Worm (Caenorhabditis elegans): ENCODE measurements around the gene Y54G2A.48.

The Y54G2A.48 gene

ce11 chrIV:2832587-2832986, at the start of gene Y54G2A.48, which contains the start of gene pudl-1:
Gene Y54G2A.48, minus strand, starts transcription at chrIV:2832687.
Gene pudl-1, plus strand, starts transcription at chrIV:2832906.
- TF ChIP-seq med-1 (GFP tag; optimal IDR thresholded peaks at IDR 0.05; ENCODE audit: insufficient read depth) (no peak), flt-1 (GFP tag; IDR thresholded peaks at IDR 0.05) (no peak), klf-2 (GFP tag; conservative IDR thresholded peaks at IDR 0.05) (no peak), ztf-23 (GFP tag; IDR thresholded peaks at IDR 0.05) (no peak), tab-1 (GFP tag; IDR thresholded peaks at IDR 0.05) (no peak)

ce11 chrIV:2864743-2865142, 32.3 kb upstream of the Y54G2A.48 start, which contains the start of gene Y54G2A.16:
Gene Y54G2A.16, minus strand, starts transcription at chrIV:2864843.
- TF ChIP-seq ztf-23 (GFP tag; IDR thresholded peaks at IDR 0.05): no peak

- no peak for TF ChIP-seq cog-1 (tag; optimal IDR thresholded peaks at IDR 0.05)
- TF ChIP-seq ztf-29 (GFP tag; IDR thresholded peaks at IDR 0.05): no peak
- TF ChIP-seq ztf-23 (GFP tag; IDR thresholded peaks at IDR 0.05): no peak
- TF ChIP-seq klf-2 (GFP tag; conservative IDR thresholded peaks at IDR 0.05): no peak
- no peak for TF ChIP-seq ref-1 (GFP tag; conservative IDR thresholded peaks at IDR 0.05)
Observed at ce11 chrIV:2858734-2859133, 26.2 kb upstream of the Y54G2A.48 start.

- TF ChIP-seq tab-1 (GFP tag; IDR thresholded peaks at IDR 0.05): no peak
- no peak for TF ChIP-seq ztf-23 (GFP tag; IDR thresholded peaks at IDR 0.05)
- TF ChIP-seq flt-1 (GFP tag; IDR thresholded peaks at IDR 0.05): no peak
- no peak for TF ChIP-seq T22C8.4 (GFP tag; IDR thresholded peaks at IDR 0.05)
- TF ChIP-seq ztf-29 (GFP tag; IDR thresholded peaks at IDR 0.05): no peak
- no peak for TF ChIP-seq cog-1 (tag; optimal IDR thresholded peaks at IDR 0.05)
- TF ChIP-seq med-1 (GFP tag; optimal IDR thresholded peaks at IDR 0.05; ENCODE audit: insufficient read depth): no peak
- no peak for TF ChIP-seq ref-1 (GFP tag; conservative IDR thresholded peaks at IDR 0.05)
- no peak for TF ChIP-seq klf-2 (GFP tag; conservative IDR thresholded peaks at IDR 0.05)
Observed at ce11 chrIV:2855056-2855752, 22.7 kb upstream of the Y54G2A.48 start.

- no peak for TF ChIP-seq ref-1 (GFP tag; conservative IDR thresholded peaks at IDR 0.05)
- no peak for TF ChIP-seq med-1 (GFP tag; optimal IDR thresholded peaks at IDR 0.05; ENCODE audit: insufficient read depth)
- no peak for TF ChIP-seq flt-1 (GFP tag; IDR thresholded peaks at IDR 0.05)
- TF ChIP-seq ztf-23 (GFP tag; IDR thresholded peaks at IDR 0.05): no peak
- no peak for TF ChIP-seq klf-2 (GFP tag; conservative IDR thresholded peaks at IDR 0.05)
- TF ChIP-seq tab-1 (GFP tag; IDR thresholded peaks at IDR 0.05): no peak
- no peak for TF ChIP-seq T22C8.4 (GFP tag; IDR thresholded peaks at IDR 0.05)
- no peak for TF ChIP-seq ztf-29 (GFP tag; IDR thresholded peaks at IDR 0.05)
- no peak for TF ChIP-seq cog-1 (tag; optimal IDR thresholded peaks at IDR 0.05)
Observed at ce11 chrIV:2854161-2854560, 21.7 kb upstream of the Y54G2A.48 start.

- TF ChIP-seq cog-1 (tag; optimal IDR thresholded peaks at IDR 0.05): no peak
Observed at ce11 chrIV:2853164-2853563, 20.7 kb upstream of the Y54G2A.48 start, which contains the start of gene Y54G2A.49. Gene Y54G2A.49, minus strand, starts transcription at chrIV:2853264.

- TF ChIP-seq ztf-23 (GFP tag; IDR thresholded peaks at IDR 0.05): no peak
- TF ChIP-seq ztf-29 (GFP tag; IDR thresholded peaks at IDR 0.05): no peak
- no peak for TF ChIP-seq med-1 (GFP tag; optimal IDR thresholded peaks at IDR 0.05; ENCODE audit: insufficient read depth)
- no peak for TF ChIP-seq klf-2 (GFP tag; conservative IDR thresholded peaks at IDR 0.05)
- TF ChIP-seq flt-1 (GFP tag; IDR thresholded peaks at IDR 0.05): no peak
- no peak for TF ChIP-seq T22C8.4 (GFP tag; IDR thresholded peaks at IDR 0.05)
- TF ChIP-seq tab-1 (GFP tag; IDR thresholded peaks at IDR 0.05): no peak
- no peak for TF ChIP-seq cog-1 (tag; optimal IDR thresholded peaks at IDR 0.05)
- no peak for TF ChIP-seq ref-1 (GFP tag; conservative IDR thresholded peaks at IDR 0.05)
Observed at ce11 chrIV:2851625-2852024, 19.1 kb upstream of the Y54G2A.48 start.

ce11 chrIV:2850586-2850985, 18.1 kb upstream of the Y54G2A.48 start, which contains the start of gene clec-85:
Gene clec-85, plus strand, starts transcription at chrIV:2850886.
- TF ChIP-seq ztf-29 (GFP tag; IDR thresholded peaks at IDR 0.05): no peak

ce11 chrIV:2849269-2849668, 16.8 kb upstream of the Y54G2A.48 start:
- TF ChIP-seq tab-1 (GFP tag; IDR thresholded peaks at IDR 0.05) (no peak), cog-1 (tag; optimal IDR thresholded peaks at IDR 0.05) (no peak), T22C8.4 (GFP tag; IDR thresholded peaks at IDR 0.05) (no peak), ztf-23 (GFP tag; IDR thresholded peaks at IDR 0.05) (no peak), ztf-29 (GFP tag; IDR thresholded peaks at IDR 0.05) (no peak)

- TF ChIP-seq ztf-23 (GFP tag; IDR thresholded peaks at IDR 0.05): no peak
- no peak for TF ChIP-seq T22C8.4 (GFP tag; IDR thresholded peaks at IDR 0.05)
- TF ChIP-seq ztf-29 (GFP tag; IDR thresholded peaks at IDR 0.05): no peak
- TF ChIP-seq klf-2 (GFP tag; conservative IDR thresholded peaks at IDR 0.05): no peak
Observed at ce11 chrIV:2846264-2846663, 13.8 kb upstream of the Y54G2A.48 start, which contains the start of gene Y54G2A.40. Gene Y54G2A.40, plus strand, starts transcription at chrIV:2846476.

ce11 chrIV:2843882-2844281, 11.4 kb upstream of the Y54G2A.48 start, which contains the start of gene Y54G2A.15:
Gene Y54G2A.15, minus strand, starts transcription at chrIV:2843982.
- TF ChIP-seq flt-1 (GFP tag; IDR thresholded peaks at IDR 0.05) (no peak), klf-2 (GFP tag; conservative IDR thresholded peaks at IDR 0.05) (no peak), tab-1 (GFP tag; IDR thresholded peaks at IDR 0.05) (no peak), ref-1 (GFP tag; conservative IDR thresholded peaks at IDR 0.05) (no peak), med-1 (GFP tag; optimal IDR thresholded peaks at IDR 0.05; ENCODE audit: insufficient read depth) (no peak), T22C8.4 (GFP tag; IDR thresholded peaks at IDR 0.05) (no peak), ztf-29 (GFP tag; IDR thresholded peaks at IDR 0.05) (no peak), cog-1 (tag; optimal IDR thresholded peaks at IDR 0.05) (no peak), ztf-23 (GFP tag; IDR thresholded peaks at IDR 0.05) (no peak)
